Worm (Caenorhabditis elegans) whole organism, young adult: ENCODE results near the gene C33A12.19.

Source experiments
- B0035.1 ChIP-seq: sonication (generic microtip); optimal IDR thresholded peaks from 2 replicates; lab custom pipeline; 2016; ENCODE audit warnings: missing genetic modification characterization, mild to moderate bottlenecking, missing compliant biosample characterization, missing genotype, missing genetic modification reagents
- C17E4.6 ChIP-seq: fragments of 200-800 bp; sonication (Bioruptor generic); IDR thresholded peaks from 2 replicates; pipeline ENCODE4 v1.3.6; 2022; ENCODE audit warnings: missing genetic modification reagents, missing genetic modification characterization, missing compliant biosample characterization
- F10E7.11 ChIP-seq: sonication (generic microtip); optimal IDR thresholded peaks from 2 replicates; lab custom pipeline; 2017; ENCODE audit warnings: mild to moderate bottlenecking, missing genetic modification characterization, moderate library complexity, missing compliant biosample characterization
- F39B2.1 ChIP-seq: fragments of 200-800 bp; sonication (Bioruptor generic); IDR thresholded peaks from 2 replicates; pipeline ENCODE4 v1.3.6; 2022; ENCODE audit warnings: missing genetic modification reagents, missing genetic modification characterization, missing compliant biosample characterization
- F57A8.1 ChIP-seq: fragments of 200-800 bp; sonication (Bioruptor generic); optimal IDR thresholded peaks from 2 replicates; lab custom pipeline; 2018; ENCODE audit warnings: mild to moderate bottlenecking, missing genetic modification characterization, moderate library complexity, missing compliant biosample characterization
- K12H6.12 ChIP-seq: fragments of 200-800 bp; sonication (Bioruptor generic); optimal IDR thresholded peaks from 2 replicates; lab custom pipeline; 2018; ENCODE audit warnings: mild to moderate bottlenecking, missing genetic modification characterization, missing compliant biosample characterization
- T07F8.4 ChIP-seq: sonication (generic microtip); optimal IDR thresholded peaks from 2 replicates; lab custom pipeline; 2016; ENCODE audit warnings: mild to moderate bottlenecking, missing genetic modification characterization, moderate library complexity, missing compliant biosample characterization
- T26A5.8 ChIP-seq: sonication (generic microtip); optimal IDR thresholded peaks from 2 replicates; lab custom pipeline; 2016; ENCODE audit warnings: missing genetic modification characterization, missing compliant biosample characterization
- Y53F4B.3 ChIP-seq: fragments of 200-800 bp; sonication (Bioruptor generic); IDR thresholded peaks from 2 replicates; pipeline ENCODE4 v1.3.6; 2022; ENCODE audit warnings: missing genetic modification reagents, missing genetic modification characterization, missing compliant biosample characterization
- Y56A3A.18 ChIP-seq: fragments of 200-800 bp; sonication (Bioruptor generic); IDR thresholded peaks from 2 replicates; pipeline ENCODE4 v1.3.6; 2022; ENCODE audit warnings: missing genetic modification reagents, missing genetic modification characterization, missing compliant biosample characterization
- ZK185.1 ChIP-seq: sonication (generic microtip); optimal IDR thresholded peaks from 2 replicates; lab custom pipeline; 2016; ENCODE audit warnings: mild to moderate bottlenecking, missing genetic modification characterization, missing compliant biosample characterization; ENCODE audit not compliant: poor library complexity, severe bottlenecking
- akir-1 ChIP-seq: fragments of 200-800 bp; sonication (Bioruptor generic); optimal IDR thresholded peaks from 2 replicates; lab custom pipeline; 2018; ENCODE audit warnings: mild to moderate bottlenecking, missing genetic modification characterization, moderate library complexity, missing compliant biosample characterization
- aptf-3 ChIP-seq: fragments of 200-800 bp; sonication (Bioruptor generic); IDR thresholded peaks from 2 replicates; pipeline ENCODE4 v1.3.6; 2022; ENCODE audit warnings: missing genetic modification characterization, missing compliant biosample characterization
- atf-7 ChIP-seq: sonication (generic microtip); optimal IDR thresholded peaks from 2 replicates; lab custom pipeline; 2017; ENCODE audit warnings: mild to moderate bottlenecking, missing genetic modification characterization, missing compliant biosample characterization
- attf-3 ChIP-seq: fragments of 200-800 bp; sonication (Bioruptor generic); conservative IDR thresholded peaks from 2 replicates; pipeline ENCODE4 v1.3.6; 2022; ENCODE audit warnings: missing genetic modification reagents, missing genetic modification characterization, missing compliant biosample characterization
- attf-5 ChIP-seq: fragments of 200-800 bp; sonication (Bioruptor generic); optimal IDR thresholded peaks from 2 replicates; lab custom pipeline; 2018; ENCODE audit warnings: mild to moderate bottlenecking, missing genetic modification characterization, missing compliant biosample characterization
- attf-6 ChIP-seq: fragments of 200-800 bp; sonication (Bioruptor generic); IDR thresholded peaks from 2 replicates; pipeline ENCODE4 v1.3.6; 2022; ENCODE audit warnings: missing genetic modification reagents, missing genetic modification characterization, missing compliant biosample characterization
- ccch-3 ChIP-seq: fragments of 200-800 bp; sonication (Bioruptor generic); optimal IDR thresholded peaks from 2 replicates; lab custom pipeline; 2018; ENCODE audit warnings: mild to moderate bottlenecking, missing genetic modification characterization, missing compliant biosample characterization
- cebp-2 ChIP-seq: fragments of 200-800 bp; sonication (Bioruptor generic); IDR thresholded peaks from 2 replicates; pipeline ENCODE4 v1.3.6; 2022; ENCODE audit warnings: missing genetic modification characterization, missing compliant biosample characterization
- ceh-79 ChIP-seq: sonication (generic microtip); optimal IDR thresholded peaks from 2 replicates; lab custom pipeline; 2017; ENCODE audit warnings: mild to moderate bottlenecking, missing genetic modification characterization, missing compliant biosample characterization
- efl-1 ChIP-seq: fragments of 150-350 bp; optimal IDR thresholded peaks from 2 replicates; lab custom pipeline; 2014; ENCODE audit warnings: missing biosample characterization, missing genetic modification reagents, missing genetic modification characterization
- egl-44 ChIP-seq: fragments of 200-800 bp; sonication (Bioruptor generic); IDR thresholded peaks from 2 replicates; pipeline ENCODE4 v1.3.6; 2022; ENCODE audit warnings: missing genetic modification reagents, missing genetic modification characterization, missing compliant biosample characterization
- him-1 ChIP-seq: sonication (generic microtip); optimal IDR thresholded peaks from 2 replicates; lab custom pipeline; 2016; ENCODE audit warnings: missing genotype, missing genetic modification reagents, missing genetic modification characterization, missing compliant biosample characterization
- hlh-12 ChIP-seq: sonication (generic microtip); optimal IDR thresholded peaks from 2 replicates; lab custom pipeline; 2016; ENCODE audit warnings: missing genetic modification characterization, missing compliant biosample characterization
- hmg-20 ChIP-seq: fragments of 200-800 bp; sonication (Bioruptor generic); IDR thresholded peaks from 2 replicates; pipeline ENCODE4 v1.3.6; 2022; ENCODE audit warnings: missing genetic modification reagents, missing genetic modification characterization, missing compliant biosample characterization
- hsf-1 ChIP-seq: fragments of 200-800 bp; sonication (Bioruptor generic); IDR thresholded peaks from 2 replicates; pipeline ENCODE4 v1.3.6; 2022; ENCODE audit warnings: missing genetic modification reagents, missing genetic modification characterization, missing compliant biosample characterization
- lin-26 ChIP-seq: fragments of 200-800 bp; sonication (Bioruptor generic); IDR thresholded peaks from 2 replicates; pipeline ENCODE4 v1.3.6; 2022; ENCODE audit warnings: missing genetic modification reagents, missing genetic modification characterization, missing compliant biosample characterization
- lir-1 ChIP-seq: fragments of 200-800 bp; sonication (Bioruptor generic); conservative IDR thresholded peaks from 2 replicates; pipeline ENCODE4 v1.3.6; 2022; ENCODE audit warnings: missing genetic modification reagents, missing genetic modification characterization, missing compliant biosample characterization
- madf-10 ChIP-seq: sonication (generic microtip); optimal IDR thresholded peaks from 2 replicates; lab custom pipeline; 2016; ENCODE audit warnings: mild to moderate bottlenecking, missing genetic modification characterization, missing compliant biosample characterization
- mxl-1 ChIP-seq: sonication (generic microtip); optimal IDR thresholded peaks from 2 replicates; lab custom pipeline; 2016; ENCODE audit warnings: missing genetic modification characterization, missing compliant biosample characterization
- nhr-120 ChIP-seq: fragments of 200-800 bp; sonication (Bioruptor generic); IDR thresholded peaks from 2 replicates; pipeline ENCODE4 v1.3.6; 2022; ENCODE audit warnings: missing genetic modification characterization, missing compliant biosample characterization
- nhr-80 ChIP-seq: sonication (generic microtip); optimal IDR thresholded peaks from 2 replicates; lab custom pipeline; 2016; ENCODE audit warnings: missing genetic modification characterization, missing compliant biosample characterization
- pbrm-1 ChIP-seq: fragments of 200-800 bp; sonication (Bioruptor generic); IDR thresholded peaks from 2 replicates; pipeline ENCODE4 v1.3.6; 2022; ENCODE audit warnings: missing genetic modification reagents, missing genetic modification characterization, missing compliant biosample characterization
- pha-4 ChIP-seq: fragments of 150-350 bp; sonication (generic microtip); optimal IDR thresholded peaks from 2 replicates; lab custom pipeline; 2014; ENCODE audit warnings: missing biosample characterization, missing genetic modification reagents, missing genetic modification characterization
- rec-8 ChIP-seq, 2 experiments: sonication (generic microtip); optimal IDR thresholded peaks; 2 replicates each; lab custom pipeline; 2016; ENCODE audit warnings: mild to moderate bottlenecking in 2 of 2, missing genetic modification characterization in 2 of 2, missing genetic modification reagents in 2 of 2, missing genotype in 2 of 2, missing biosample characterization in 1 of 2, missing compliant biosample characterization in 1 of 2, moderate library complexity in 1 of 2
- sdz-38 ChIP-seq: sonication (generic microtip); optimal IDR thresholded peaks from 2 replicates; lab custom pipeline; 2016; ENCODE audit warnings: missing genotype, missing genetic modification characterization, missing compliant biosample characterization
- sptf-2 ChIP-seq: fragments of 200-800 bp; sonication (Bioruptor generic); optimal IDR thresholded peaks from 2 replicates; lab custom pipeline; 2018; ENCODE audit warnings: mild to moderate bottlenecking, missing genetic modification characterization, missing compliant biosample characterization
- tbp1 ChIP-seq: fragments of 200-800 bp; sonication (Bioruptor generic); optimal IDR thresholded peaks from 2 replicates; lab custom pipeline; 2018; ENCODE audit warnings: mild to moderate bottlenecking, missing genetic modification characterization, missing compliant biosample characterization
- tbx-9 ChIP-seq: sonication (generic microtip); optimal IDR thresholded peaks from 2 replicates; lab custom pipeline; 2016; ENCODE audit warnings: borderline replicate concordance, missing genetic modification characterization, inconsistent platforms, missing compliant biosample characterization
- tlf-1 ChIP-seq: fragments of 200-800 bp; sonication (Bioruptor generic); optimal IDR thresholded peaks from 2 replicates; lab custom pipeline; 2018; ENCODE audit warnings: mild to moderate bottlenecking, missing genetic modification characterization, missing compliant biosample characterization
- xnd-1 ChIP-seq: sonication (generic microtip); optimal IDR thresholded peaks from 2 replicates; lab custom pipeline; 2016; ENCODE audit warnings: missing genotype, missing genetic modification reagents, missing genetic modification characterization, missing compliant biosample characterization
- zfh-2 ChIP-seq: fragments of 200-800 bp; sonication (Bioruptor generic); conservative IDR thresholded peaks from 2 replicates; pipeline ENCODE4 v1.3.6; 2022; ENCODE audit warnings: missing genetic modification reagents, missing genetic modification characterization, missing compliant biosample characterization
- ztf-18 ChIP-seq: sonication (generic microtip); optimal IDR thresholded peaks from 2 replicates; lab custom pipeline; 2016; ENCODE audit warnings: missing genotype, mild to moderate bottlenecking, missing genetic modification characterization, missing compliant biosample characterization
- ztf-22 ChIP-seq: fragments of 200-800 bp; sonication (Bioruptor generic); optimal IDR thresholded peaks from 2 replicates; lab custom pipeline; 2018; ENCODE audit warnings: mild to moderate bottlenecking, missing genetic modification characterization, moderate library complexity, missing compliant biosample characterization
- ztf-28 ChIP-seq: fragments of 200-800 bp; sonication (Bioruptor generic); IDR thresholded peaks from 2 replicates; pipeline ENCODE4 v1.3.6; 2022; ENCODE audit warnings: missing genetic modification reagents, missing genetic modification characterization, missing compliant biosample characterization
- ztf-3 ChIP-seq: fragments of 200-800 bp; sonication (Bioruptor generic); optimal IDR thresholded peaks from 2 replicates; lab custom pipeline; 2018; ENCODE audit warnings: mild to moderate bottlenecking, missing genetic modification characterization, missing compliant biosample characterization
- ztf-6 ChIP-seq: fragments of 200-800 bp; sonication (Bioruptor generic); IDR thresholded peaks from 2 replicates; pipeline ENCODE4 v1.3.6; 2022; ENCODE audit warnings: missing genetic modification reagents, missing genetic modification characterization, missing compliant biosample characterization

Gene C33A12.19

ce11 chrIV:9477135-9477928 lies 39.5 kb upstream of the C33A12.19 start, which contains the start of gene wrt-3 (continued):
- TF ChIP-seq efl-1 (GFP tag; lab: Kevin White, UChicago) = no peak
- TF ChIP-seq xnd-1 = peak; percentile 5
- TF ChIP-seq akir-1 = peak; percentile 79
- TF ChIP-seq T26A5.8 (tag; lab: Kevin White, UChicago) = peak; percentile 93
- TF ChIP-seq nhr-80 (tag; lab: Kevin White, UChicago) = peak; percentile 50
- peak; percentile 88 for TF ChIP-seq F57A8.1
- peak; percentile 56 for TF ChIP-seq K12H6.12 (tag; lab: Kevin White, UChicago)
- TF ChIP-seq C17E4.6 (GFP tag; lab: Robert Waterston, UW) = 0 out of 2 replicates have a peak, but pooled peaks have one; percentile 14
- peak; percentile 41 for TF ChIP-seq ccch-3 (GFP tag; lab: Kevin White, UChicago)
- peak; percentile 59 for TF ChIP-seq tlf-1 (GFP tag; lab: Kevin White, UChicago)
- TF ChIP-seq Y53F4B.3 (GFP tag; lab: Robert Waterston, UW) = no peak
- TF ChIP-seq rec-8 (tag; optimal IDR thresholded peaks at IDR 0.05; lab: Kevin White, UChicago) = peak; percentile 93 to 95
- TF ChIP-seq nhr-120 (GFP tag; lab: Robert Waterston, UW) = 0 out of 2 replicates have a peak, but pooled peaks have one; percentile 82
- peak; percentile 88 for TF ChIP-seq mxl-1 (tag; lab: Kevin White, UChicago)
- no peak; the same call in 1 of the 2 replicates for TF ChIP-seq Y56A3A.18 (GFP tag; lab: Robert Waterston, UW)
- peak; percentile 92 for TF ChIP-seq ZK185.1 (tag; lab: Kevin White, UChicago)
- TF ChIP-seq lir-1 (GFP tag; lab: Robert Waterston, UW) = no peak
- peak; percentile 55; the same call in 1 of the 2 replicates for TF ChIP-seq hsf-1 (GFP tag; lab: Robert Waterston, UW)
- TF ChIP-seq F39B2.1 (GFP tag; lab: Robert Waterston, UW) = 0 out of 2 replicates have a peak, but pooled peaks have one; percentile 63
- peak; percentile 80 for TF ChIP-seq madf-10 (tag; lab: Kevin White, UChicago)
- 0 out of 2 replicates have a peak, but pooled peaks have one; percentile 33 for TF ChIP-seq ztf-28
- peak; percentile 69 for TF ChIP-seq ztf-22 (GFP tag; lab: Kevin White, UChicago)
- TF ChIP-seq T07F8.4 (tag; lab: Kevin White, UChicago) = peak; percentile 88
- peak; percentile 83 for TF ChIP-seq sptf-2 (GFP tag; lab: Kevin White, UChicago)
- TF ChIP-seq cebp-2 (GFP tag; lab: Robert Waterston, UW) = peak; percentile 95
- 0 out of 2 replicates have a peak, but pooled peaks have one; percentile 52 for TF ChIP-seq attf-3 (GFP tag; lab: Robert Waterston, UW)
- TF ChIP-seq B0035.1 = peak; percentile 68
- TF ChIP-seq tbp1 (GFP tag; lab: Kevin White, UChicago) = peak; percentile 100
- peak; percentile 35; the same call in 1 of the 2 replicates for TF ChIP-seq ztf-6
- peak; percentile 9 for TF ChIP-seq ztf-3 (GFP tag; lab: Kevin White, UChicago)
- no peak; the same call in 1 of the 2 replicates for TF ChIP-seq egl-44
- TF ChIP-seq atf-7 (tag; lab: Kevin White, UChicago) = peak; percentile 66
- TF ChIP-seq attf-6 (GFP tag; lab: Robert Waterston, UW) = peak; percentile 87
- TF ChIP-seq sdz-38 (tag; lab: Kevin White, UChicago) = peak; percentile 13
- peak; percentile 98 for TF ChIP-seq lin-26 (GFP tag; lab: Robert Waterston, UW)
- peak; percentile 78; the same call in 1 of the 2 replicates for TF ChIP-seq hmg-20
- no peak for TF ChIP-seq pha-4 (tag; lab: Kevin White, UChicago)
- peak; percentile 90 for TF ChIP-seq hlh-12 (tag; lab: Kevin White, UChicago)
- no peak for TF ChIP-seq zfh-2
- peak; percentile 61 for TF ChIP-seq ceh-79 (tag; lab: Kevin White, UChicago)
- no peak for TF ChIP-seq attf-5 (GFP tag; lab: Kevin White, UChicago)
- no peak for TF ChIP-seq F10E7.11 (tag; lab: Kevin White, UChicago)
- TF ChIP-seq aptf-3 = peak; percentile 96
- peak; percentile 96 for TF ChIP-seq him-1 (tag; lab: Kevin White, UChicago)
- TF ChIP-seq ztf-18 = peak; percentile 81
- no peak; the same call in none of the 2 replicates for TF ChIP-seq pbrm-1 (GFP tag; lab: Robert Waterston, UW)
- TF ChIP-seq tbx-9 (tag; lab: Kevin White, UChicago) = peak; percentile 62
